Fruit fly (Drosophila melanogaster) whole organism, adult: ENCODE measurements around the gene tkv.

Experiments
- CG11617 ChIP-seq: fragments of 200-800 bp; sonication (Bioruptor generic); optimal IDR thresholded peaks from 2 replicates; lab custom pipeline; 2017; ENCODE audit warnings: mild to moderate bottlenecking, missing biosample characterization, missing genetic modification reagents, missing genetic modification characterization
- CG12768 ChIP-seq: fragments of 200-800 bp; sonication (Bioruptor generic); optimal IDR thresholded peaks from 2 replicates; lab custom pipeline; 2017; ENCODE audit warnings: missing biosample characterization, missing genetic modification characterization, mild to moderate bottlenecking, moderate library complexity, missing genetic modification reagents
- CG1620 ChIP-seq: fragments of 200-800 bp; sonication (Bioruptor generic); optimal IDR thresholded peaks from 2 replicates; lab custom pipeline; 2016; ENCODE audit warnings: missing biosample characterization, missing genetic modification characterization
- CG7045 ChIP-seq: fragments of 200-800 bp; sonication (Bioruptor generic); optimal IDR thresholded peaks from 2 replicates; lab custom pipeline; 2017; ENCODE audit warnings: missing biosample characterization, mild to moderate bottlenecking, missing genetic modification characterization
- Clk ChIP-seq: fragments of 200-800 bp; sonication (Bioruptor generic); optimal IDR thresholded peaks from 2 replicates; lab custom pipeline; 2017; ENCODE audit warnings: missing biosample characterization, missing genetic modification characterization
- Crg-1 ChIP-seq: fragments of 200-800 bp; sonication (Bioruptor generic); optimal IDR thresholded peaks from 2 replicates; lab custom pipeline; 2016; ENCODE audit warnings: missing biosample characterization, missing genetic modification characterization
- Hr96 ChIP-seq: fragments of 200-800 bp; sonication (Bioruptor generic); optimal IDR thresholded peaks from 2 replicates; lab custom pipeline; 2016; ENCODE audit warnings: missing biosample characterization, missing genetic modification characterization
- bab1 ChIP-seq: fragments of 200-800 bp; sonication (Bioruptor generic); optimal IDR thresholded peaks from 3 replicates; lab custom pipeline; 2019; ENCODE audit warnings: missing biosample characterization, mild to moderate bottlenecking, missing genetic modification characterization, moderate library complexity
- cic ChIP-seq: fragments of 200-800 bp; sonication (Bioruptor generic); optimal IDR thresholded peaks from 2 replicates; lab custom pipeline; 2017; ENCODE audit warnings: missing biosample characterization, mild to moderate bottlenecking, missing genetic modification characterization, moderate library complexity
- kay ChIP-seq: fragments of 200-800 bp; sonication (Bioruptor generic); peaks from one replicate; lab custom pipeline; 2016; ENCODE audit warnings: missing biosample characterization, missing genetic modification characterization, borderline replicate concordance
- ovo ChIP-seq: fragments of 200-800 bp; sonication (Bioruptor generic); optimal IDR thresholded peaks from 2 replicates; lab custom pipeline; 2016; ENCODE audit warnings: missing biosample characterization, missing genetic modification characterization
- pad ChIP-seq: fragments of 200-800 bp; sonication (Bioruptor generic); optimal IDR thresholded peaks from 3 replicates; lab custom pipeline; 2017; ENCODE audit warnings: missing biosample characterization, missing genetic modification characterization, mild to moderate bottlenecking, moderate library complexity, missing genetic modification reagents
- tj ChIP-seq: fragments of 200-800 bp; sonication (Bioruptor generic); optimal IDR thresholded peaks from 3 replicates; lab custom pipeline; 2017; ENCODE audit warnings: missing biosample characterization, mild to moderate bottlenecking, missing genetic modification characterization, moderate library complexity
- toe ChIP-seq: fragments of 200-800 bp; sonication (Bioruptor generic); optimal IDR thresholded peaks from 2 replicates; lab custom pipeline; 2016; ENCODE audit warnings: missing biosample characterization, missing genetic modification characterization

DNA sequence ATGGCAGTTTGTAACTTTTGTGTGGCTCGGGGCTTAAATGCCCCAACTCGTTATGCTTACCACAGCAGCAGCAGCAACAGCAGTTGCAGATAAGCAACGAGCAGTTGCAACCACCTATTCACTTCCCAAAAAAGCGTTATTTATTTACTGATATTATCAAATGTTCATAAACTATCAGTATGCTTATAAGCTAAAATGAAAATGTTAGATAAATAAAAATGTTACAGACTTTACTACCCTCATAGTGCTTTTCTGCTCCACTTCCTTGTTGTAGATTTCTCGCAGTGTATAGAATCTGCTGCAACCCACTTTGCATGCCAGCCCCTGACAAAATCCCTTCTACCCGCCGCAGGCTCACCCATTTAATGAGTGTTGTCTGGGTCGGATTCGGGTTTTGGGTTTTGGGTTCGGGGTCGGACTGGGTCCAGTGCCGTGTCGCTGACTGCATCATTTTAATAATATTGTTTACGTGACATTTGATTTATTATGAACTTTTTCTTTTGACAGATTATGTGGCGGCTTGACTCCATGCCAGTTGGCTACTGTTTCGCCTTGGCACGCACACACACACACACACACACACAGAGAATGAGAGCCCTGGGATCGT lies 17.0 kb downstream of the tkv start:
- TF ChIP-seq toe (no peak), bab1 (GFP tag; lab: Kevin White, UChicago) (no peak), ovo (GFP tag; lab: Kevin White, UChicago) (no peak), Crg-1 (GFP tag; lab: Kevin White, UChicago) (no peak), CG7045 (no peak), tj (no peak), cic (GFP tag; lab: Kevin White, UChicago) (no peak), CG11617 (GFP tag; lab: Kevin White, UChicago) (no peak), Hr96 (no peak), CG1620 (no peak), pad (GFP tag; lab: Kevin White, UChicago) (no peak), kay (GFP tag; lab: Kevin White, UChicago) (no peak), Clk (GFP tag; lab: Kevin White, UChicago) (no peak), CG12768 (GFP tag; lab: Kevin White, UChicago) (no peak)
